Fruit fly (Drosophila melanogaster) S2 (cell line): ENCODE measurements around the gene CG11857.

Source experiments
- CG8478 ChIP-seq: fragments of >200 bp; optimal IDR thresholded peaks from 2 replicates; lab custom pipeline; 2018
- CTCF ChIP-seq, 2 experiments: fragments of >200 bp; optimal IDR thresholded peaks; 2 replicates each; lab custom pipeline; 2018

dm6 chr3R:25305822-25306544 lies 47.3 kb downstream of the CG11857 start:
- TF ChIP-seq CTCF (optimal IDR thresholded peaks at IDR 0.05; lab: Kevin White, UChicago), result no peak
- TF ChIP-seq CG8478, result no peak
